Fruit fly (Drosophila melanogaster) whole organism, wandering third instar larva: ENCODE measurements around the gene spz5.

Experiments
- Abd-B ChIP-seq: fragments of >200 bp; optimal IDR thresholded peaks from 2 replicates; lab custom pipeline; 2017; ENCODE audit warnings: missing biosample characterization, missing genetic modification characterization
- Dfd ChIP-seq: fragments of >200 bp; optimal IDR thresholded peaks from 2 replicates; lab custom pipeline; 2017; ENCODE audit warnings: missing biosample characterization, missing genetic modification characterization
- Dif ChIP-seq: fragments of 200-275, 200-300 bp; sonication (Bioruptor generic); optimal IDR thresholded peaks from 2 replicates; lab custom pipeline; 2018; ENCODE audit warnings: missing biosample characterization, missing genetic modification characterization; ENCODE audit not compliant: partially characterized antibody
- Hr83 ChIP-seq: fragments of 200-300 bp; sonication (Bioruptor generic); optimal IDR thresholded peaks from 2 replicates; lab custom pipeline; 2016; ENCODE audit warnings: missing biosample characterization, mild to moderate bottlenecking, missing genetic modification characterization, moderate library complexity; ENCODE audit not compliant: poor library complexity, severe bottlenecking
- Mio ChIP-seq: sonication (Bioruptor generic); optimal IDR thresholded peaks from 2 replicates; lab custom pipeline; 2016; ENCODE audit warnings: missing biosample characterization, missing genetic modification characterization
- Rel ChIP-seq, 2 experiments: fragments of 200-800 bp; sonication (Bioruptor generic) in 1 of 2; optimal IDR thresholded peaks; 2 replicates in 1 of 2; 3 replicates in 1 of 2; lab custom pipeline; 2016 to 2019; ENCODE audit warnings: mild to moderate bottlenecking in 2 of 2, missing biosample characterization in 2 of 2, missing genetic modification characterization in 2 of 2, moderate library complexity in 1 of 2
- lola ChIP-seq: fragments of >200 bp; optimal IDR thresholded peaks from 2 replicates; lab custom pipeline; 2017; ENCODE audit warnings: missing biosample characterization, missing genetic modification characterization
- psq ChIP-seq: fragments of 200-800 bp; sonication (Bioruptor generic); optimal IDR thresholded peaks from 3 replicates; lab custom pipeline; 2017; ENCODE audit warnings: missing biosample characterization, mild to moderate bottlenecking, missing genetic modification characterization, moderate library complexity
- sage ChIP-seq: fragments of 200-800 bp; sonication (Bioruptor generic); optimal IDR thresholded peaks from 2 replicates; lab custom pipeline; 2016; ENCODE audit warnings: missing biosample characterization, mild to moderate bottlenecking, missing genetic modification characterization
- sv ChIP-seq: fragments of 200-800 bp; sonication (Bioruptor generic); optimal IDR thresholded peaks from 3 replicates; lab custom pipeline; 2016; ENCODE audit warnings: missing biosample characterization, missing genetic modification characterization

- no peak for TF ChIP-seq psq (GFP tag; lab: Kevin White, UChicago)
- TF ChIP-seq sage (GFP tag; lab: Kevin White, UChicago): no peak
- TF ChIP-seq Dfd (GFP tag; lab: Kevin White, UChicago): no peak
- TF ChIP-seq sv (GFP tag; lab: Kevin White, UChicago): no peak
- no peak for TF ChIP-seq Rel (GFP tag; optimal IDR thresholded peaks at IDR 0.05; lab: Kevin White, UChicago)
- TF ChIP-seq Rel (tag; optimal IDR thresholded peaks at IDR 0.05; lab: Kevin White, UChicago): no peak
- no peak for TF ChIP-seq Mio (GFP tag; lab: Kevin White, UChicago)
- no peak for TF ChIP-seq Dif (GFP tag; lab: Kevin White, UChicago)
- no peak for TF ChIP-seq Abd-B (GFP tag; lab: Kevin White, UChicago)
- TF ChIP-seq Hr83: no peak
- no peak for TF ChIP-seq lola
Observed at dm6 chr3L:2882328-2882727, 9.6 kb downstream of the spz5 start.
